Worm (Caenorhabditis elegans): Measurements from ENCODE around the gene R04F11.2.

R04F11.2 gene

DNA sequence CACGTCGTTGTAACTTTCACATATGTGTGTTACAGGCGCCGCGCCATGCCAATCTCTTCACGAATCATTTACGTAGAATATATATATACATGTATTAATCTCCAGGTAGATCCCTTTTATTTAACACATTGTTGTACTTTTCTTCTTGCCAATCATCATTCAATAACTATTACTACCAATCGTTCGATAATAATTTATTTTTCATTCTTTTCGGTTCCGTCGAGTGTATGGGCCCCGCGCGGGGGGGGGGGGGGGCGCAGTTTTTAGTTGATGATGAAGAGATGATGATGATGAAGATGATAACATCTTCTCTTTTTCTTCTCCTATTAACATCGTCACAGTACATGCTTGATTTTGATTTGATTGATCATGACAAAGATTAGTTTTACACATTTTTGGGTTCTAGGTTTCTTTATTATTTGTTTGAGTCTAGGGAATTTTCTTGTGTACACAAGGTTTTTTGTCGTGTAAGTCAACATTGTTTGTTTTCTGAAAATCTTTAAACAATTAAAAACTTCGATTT lies 18.9 kb upstream of the R04F11.2 start (continued):
- TF ChIP-seq Y22D7AL.16 (tag; optimal IDR thresholded peaks at IDR 0.05): no peak

ce11 chrV:12300166-12300565 lies 18.0 kb upstream of the R04F11.2 start:
- no peak for TF ChIP-seq T23F11.4 (GFP tag; optimal IDR thresholded peaks at IDR 0.05)
- TF ChIP-seq pros-1 (tag; optimal IDR thresholded peaks at IDR 0.05): no peak
- TF ChIP-seq syd-9 (tag; optimal IDR thresholded peaks at IDR 0.05): no peak
- no peak for TF ChIP-seq ceh-6 (GFP tag; optimal IDR thresholded peaks at IDR 0.05)
- no peak for TF ChIP-seq che-1 (tag; optimal IDR thresholded peaks at IDR 0.05)
- no peak for TF ChIP-seq sox-2 (GFP tag; IDR thresholded peaks at IDR 0.05)
- peak; percentile 23 for TF ChIP-seq elt-2 (tag; optimal IDR thresholded peaks at IDR 0.05)
- TF ChIP-seq ztf-16 (tag; optimal IDR thresholded peaks at IDR 0.05): no peak
- TF ChIP-seq ceh-48 (tag; optimal IDR thresholded peaks at IDR 0.05): no peak
- no peak for TF ChIP-seq unc-3 (GFP tag; conservative IDR thresholded peaks at IDR 0.05)
- TF ChIP-seq unc-3 (tag; optimal IDR thresholded peaks at IDR 0.05): no peak
- TF ChIP-seq ceh-30 (tag; optimal IDR thresholded peaks at IDR 0.05): peak; percentile 19
- peak; percentile 68 for TF ChIP-seq hlh-30 (tag; optimal IDR thresholded peaks at IDR 0.05; ENCODE audit: insufficient read depth)
- peak; percentile 55 for TF ChIP-seq nfya-1 (tag; optimal IDR thresholded peaks at IDR 0.05)
- no peak for TF ChIP-seq ahr-1 (tag; optimal IDR thresholded peaks at IDR 0.05)
- no peak for TF ChIP-seq pha-2 (tag; optimal IDR thresholded peaks at IDR 0.05)
- TF ChIP-seq hlh-15 (tag; optimal IDR thresholded peaks at IDR 0.05): no peak
- TF ChIP-seq ets-4 (tag; optimal IDR thresholded peaks at IDR 0.05): no peak
- TF ChIP-seq tbx-7 (tag; optimal IDR thresholded peaks at IDR 0.05): no peak

DNA sequence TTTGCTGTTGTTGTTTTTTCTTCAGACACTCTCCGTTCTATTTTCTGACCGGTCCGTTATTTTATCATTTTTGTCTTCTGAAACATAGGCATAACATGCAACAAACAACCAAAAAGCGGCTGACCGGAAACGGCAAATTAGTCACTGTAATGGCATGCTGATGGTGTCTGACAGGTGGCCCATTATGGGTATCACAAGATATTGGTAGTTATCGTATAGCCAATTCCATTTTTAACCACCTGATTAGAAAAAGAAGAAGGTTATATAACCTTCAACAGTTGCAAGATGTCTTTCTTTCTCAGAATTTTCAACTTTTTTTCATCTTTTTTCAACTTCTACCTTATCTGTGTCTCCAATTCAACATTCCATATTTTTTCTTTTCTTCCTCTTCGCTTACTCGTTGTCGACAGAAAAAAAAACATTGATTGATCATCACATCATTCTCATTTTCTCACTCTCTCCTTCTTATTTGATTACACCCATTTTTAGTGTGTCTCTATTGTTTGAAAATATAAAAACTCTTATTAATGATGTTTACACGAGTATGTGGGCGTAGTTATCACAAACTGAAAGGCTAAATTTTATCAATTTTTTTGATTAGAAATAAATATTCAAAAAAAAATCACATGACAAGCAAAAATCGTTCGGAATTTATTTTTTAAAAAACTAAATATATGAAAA lies 17.3 kb upstream of the R04F11.2 start:
- TF ChIP-seq pqm-1 (tag; optimal IDR thresholded peaks at IDR 0.05): no peak

DNA sequence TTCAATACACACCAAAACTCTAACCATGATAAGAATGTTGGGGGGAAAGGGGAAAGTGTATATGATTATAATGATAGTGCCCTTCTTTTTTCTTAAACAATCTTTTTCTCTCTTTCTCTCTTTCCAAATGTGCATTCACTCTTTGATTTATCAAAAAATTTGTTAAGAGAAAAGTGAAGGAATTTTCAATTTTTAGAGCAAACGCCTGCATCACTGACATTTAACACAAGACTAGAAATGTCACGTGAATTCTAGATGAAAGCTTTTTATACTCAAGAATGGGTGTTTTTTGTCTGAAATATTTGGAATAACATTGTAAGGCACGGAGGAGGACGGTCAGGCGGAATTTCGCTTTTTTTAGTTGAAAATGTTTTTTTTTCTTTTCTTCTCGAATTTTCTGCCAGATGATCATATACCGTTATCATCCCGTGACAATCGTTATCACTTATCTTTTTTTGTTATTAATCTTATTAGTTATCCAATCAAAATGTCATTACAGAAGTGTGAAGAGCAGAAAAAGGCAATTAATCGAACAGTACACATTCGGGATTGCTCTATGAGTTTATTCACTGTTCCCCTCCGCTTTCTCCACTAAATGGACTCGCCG lies 16.1 kb upstream of the R04F11.2 start, which contains the start of the genes frm-7 and F55C5.17:
Gene frm-7, plus strand, starts transcription at position 500 of the 607 bp plus-strand sequence.
Gene F55C5.17, plus strand, starts transcription at position 557 of the 607 bp plus-strand sequence.
- TF ChIP-seq elt-2 (tag; optimal IDR thresholded peaks at IDR 0.05) (peak; percentile 57), hlh-30 (tag; optimal IDR thresholded peaks at IDR 0.05; ENCODE audit: insufficient read depth) (peak; percentile 38), sox-2 (GFP tag; IDR thresholded peaks at IDR 0.05) (no peak), pha-2 (tag; optimal IDR thresholded peaks at IDR 0.05) (no peak)

DNA sequence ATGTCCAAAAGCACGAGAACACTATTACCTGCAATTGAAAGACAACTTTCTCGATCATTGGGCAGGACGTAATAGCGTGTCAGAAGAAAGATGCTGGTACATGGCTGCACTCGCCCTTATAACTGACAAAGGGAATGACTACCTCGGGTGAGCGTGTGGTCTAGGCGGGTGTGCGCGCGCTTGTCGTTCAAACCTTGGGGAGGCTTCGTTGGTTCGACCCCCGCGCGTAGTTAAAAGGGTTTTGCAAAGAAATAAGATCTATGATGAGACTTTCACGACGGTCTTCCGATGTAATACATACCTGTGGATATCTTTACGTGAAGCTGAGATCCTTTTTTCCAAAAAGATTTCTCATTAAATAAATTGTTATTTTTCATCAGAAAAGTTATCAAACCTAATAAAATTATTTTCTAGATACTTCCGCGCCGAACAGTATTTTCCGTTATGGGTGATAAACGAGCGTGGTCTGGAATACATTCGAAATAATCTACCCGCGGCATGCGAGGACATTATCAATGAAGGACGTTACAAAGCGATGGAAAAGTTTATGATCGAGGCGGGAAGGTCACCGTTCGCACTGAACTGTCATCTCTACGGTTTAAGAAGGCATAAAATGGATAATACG lies 14.6 kb upstream of the R04F11.2 start:
- TF ChIP-seq nhr-11 (tag; optimal IDR thresholded peaks at IDR 0.05) (no peak), ceh-31 (tag; optimal IDR thresholded peaks at IDR 0.05) (peak; percentile 98), nhr-232 (tag; optimal IDR thresholded peaks at IDR 0.05) (peak; percentile 100), ceh-45 (GFP tag; IDR thresholded peaks at IDR 0.05) (peak; percentile 100), dmd-4 (tag; optimal IDR thresholded peaks at IDR 0.05; ENCODE audit: borderline replicate concordance) (peak; percentile 99), pat-9 (tag; optimal IDR thresholded peaks at IDR 0.05) (peak; percentile 100), ceh-14 (tag; optimal IDR thresholded peaks at IDR 0.05) (peak; percentile 99), ztf-16 (tag; optimal IDR thresholded peaks at IDR 0.05) (peak; percentile 100), fkh-6 (tag; optimal IDR thresholded peaks at IDR 0.05) (peak; percentile 99), ceh-19 (GFP tag; optimal IDR thresholded peaks at IDR 0.05) (peak; percentile 100), lim-6 (tag; optimal IDR thresholded peaks at IDR 0.05) (peak; percentile 99), sox-4 (tag; optimal IDR thresholded peaks at IDR 0.05) (peak; percentile 100), pha-4 (tag; optimal IDR thresholded peaks at IDR 0.05) (no peak), tbx-7 (tag; optimal IDR thresholded peaks at IDR 0.05) (peak; percentile 95), tbx-2 (tag; optimal IDR thresholded peaks at IDR 0.05) (peak; percentile 99), ets-4 (tag; optimal IDR thresholded peaks at IDR 0.05) (peak; percentile 98), ama-1 (optimal IDR thresholded peaks at IDR 0.05) (peak; percentile 80), syd-9 (tag; optimal IDR thresholded peaks at IDR 0.05) (peak; percentile 99), hlh-6 (tag; optimal IDR thresholded peaks at IDR 0.05) (peak; percentile 100), Y22D7AL.16 (tag; optimal IDR thresholded peaks at IDR 0.05) (peak; percentile 99), ceh-18 (tag; optimal IDR thresholded peaks at IDR 0.05) (peak; percentile 99), pax-1 (tag; optimal IDR thresholded peaks at IDR 0.05) (peak; percentile 29), ceh-9 (tag; optimal IDR thresholded peaks at IDR 0.05) (peak; percentile 100), pros-1 (tag; optimal IDR thresholded peaks at IDR 0.05) (peak; percentile 99), unc-55 (GFP tag; optimal IDR thresholded peaks at IDR 0.05) (peak; percentile 30), K09A11.1 (tag; optimal IDR thresholded peaks at IDR 0.05; ENCODE audit: insufficient read depth) (peak; percentile 98), ceh-48 (tag; optimal IDR thresholded peaks at IDR 0.05) (peak; percentile 100)
